Worm (Caenorhabditis elegans): ENCODE data around the gene T07C12.10.

T07C12.10 gene

ce11 chrV:9913863-9914262 lies 46.4 kb downstream of the T07C12.10 start, which contains the start of gene fipr-10:
Gene fipr-10 (plus strand): TSS chrV:9914163.
- TF ChIP-seq ham-2 (GFP tag; optimal IDR thresholded peaks at IDR 0.05) (no peak), mab-5 (tag; optimal IDR thresholded peaks at IDR 0.05) (no peak), flh-1 (GFP tag; optimal IDR thresholded peaks at IDR 0.05) (no peak), ces-1 (GFP tag; optimal IDR thresholded peaks at IDR 0.05) (no peak), lin-13 (tag; optimal IDR thresholded peaks at IDR 0.05) (no peak), nhr-76 (tag; optimal IDR thresholded peaks at IDR 0.05) (no peak), lin-32 (GFP tag; optimal IDR thresholded peaks at IDR 0.05) (no peak)

- TF ChIP-seq ces-1 (GFP tag; optimal IDR thresholded peaks at IDR 0.05) (peak; percentile 85), ceh-83 (GFP tag; optimal IDR thresholded peaks at IDR 0.05) (no peak), unc-62 (GFP tag; optimal IDR thresholded peaks at IDR 0.05) (no peak), ham-2 (GFP tag; optimal IDR thresholded peaks at IDR 0.05) (no peak)
Measured at ce11 chrV:9911165-9911564, 49.1 kb downstream of the T07C12.10 start.
